Worm (Caenorhabditis elegans) whole organism, young adult: ENCODE data around the gene srxa-18.

Experiments used
- B0019.2 ChIP-seq: fragments of 200-800 bp; sonication (Bioruptor generic); conservative IDR thresholded peaks from 2 replicates; pipeline ENCODE4 v1.3.6; 2022; ENCODE audit warnings: missing genetic modification reagents, missing genetic modification characterization, missing compliant biosample characterization
- B0035.1 ChIP-seq: sonication (generic microtip); optimal IDR thresholded peaks from 2 replicates; lab custom pipeline; 2016; ENCODE audit warnings: missing genetic modification characterization, mild to moderate bottlenecking, missing compliant biosample characterization, missing genotype, missing genetic modification reagents
- D2030.7 ChIP-seq: fragments of 200-800 bp; sonication (Bioruptor generic); IDR thresholded peaks from 2 replicates; pipeline ENCODE4 v1.3.6; 2022; ENCODE audit warnings: missing genetic modification reagents, missing genetic modification characterization, missing compliant biosample characterization
- F39B2.1 ChIP-seq: fragments of 200-800 bp; sonication (Bioruptor generic); IDR thresholded peaks from 2 replicates; pipeline ENCODE4 v1.3.6; 2022; ENCODE audit warnings: missing genetic modification reagents, missing genetic modification characterization, missing compliant biosample characterization
- F49E8.2 ChIP-seq: sonication (generic microtip); optimal IDR thresholded peaks from 3 replicates; lab custom pipeline; 2017; ENCODE audit warnings: missing genetic modification characterization, mild to moderate bottlenecking, missing compliant biosample characterization, antibody characterized with exemption, moderate library complexity; ENCODE audit not compliant: insufficient read depth
- Y53G8AR.9 ChIP-seq: fragments of 200-800 bp; sonication (Bioruptor generic); conservative IDR thresholded peaks from 2 replicates; pipeline ENCODE4 v1.3.6; 2022; ENCODE audit warnings: missing genetic modification reagents, missing genetic modification characterization, missing compliant biosample characterization
- ama-1 ChIP-seq, 3 experiments: fragments of 150-350 bp in 1 of 3; sonication (generic microtip) in 2 of 3; optimal IDR thresholded peaks; 2 replicates each; lab custom pipeline; 2014 to 2018; ENCODE audit warnings: missing biosample characterization in 2 of 3, missing genetic modification characterization in 2 of 3, missing genetic modification reagents in 2 of 3
- aptf-3 ChIP-seq: fragments of 200-800 bp; sonication (Bioruptor generic); IDR thresholded peaks from 2 replicates; pipeline ENCODE4 v1.3.6; 2022; ENCODE audit warnings: missing genetic modification characterization, missing compliant biosample characterization
- attf-6 ChIP-seq: fragments of 200-800 bp; sonication (Bioruptor generic); IDR thresholded peaks from 2 replicates; pipeline ENCODE4 v1.3.6; 2022; ENCODE audit warnings: missing genetic modification reagents, missing genetic modification characterization, missing compliant biosample characterization
- bed-1 ChIP-seq: fragments of 200-800 bp; sonication (Bioruptor generic); IDR thresholded peaks from 2 replicates; pipeline ENCODE4 v1.3.6; 2022; ENCODE audit warnings: missing genetic modification reagents, missing genetic modification characterization, missing compliant biosample characterization
- egrh-3 ChIP-seq: fragments of 200-800 bp; sonication (Bioruptor generic); IDR thresholded peaks from 2 replicates; pipeline ENCODE4 v1.3.6; 2022; ENCODE audit warnings: missing genetic modification reagents, missing genetic modification characterization, missing compliant biosample characterization
- ekl-4 ChIP-seq: fragments of 200-800 bp; sonication (Bioruptor generic); IDR thresholded peaks from 2 replicates; pipeline ENCODE4 v1.3.6; 2022; ENCODE audit warnings: missing genetic modification reagents, missing genetic modification characterization, missing compliant biosample characterization
- him-1 ChIP-seq: sonication (generic microtip); optimal IDR thresholded peaks from 2 replicates; lab custom pipeline; 2016; ENCODE audit warnings: missing genotype, missing genetic modification reagents, missing genetic modification characterization, missing compliant biosample characterization
- hmg-1.2 ChIP-seq: fragments of 200-800 bp; sonication (Bioruptor generic); IDR thresholded peaks from 2 replicates; pipeline ENCODE4 v1.3.6; 2022; ENCODE audit warnings: missing genetic modification reagents, missing genetic modification characterization, missing compliant biosample characterization
- hsf-1 ChIP-seq: fragments of 200-800 bp; sonication (Bioruptor generic); IDR thresholded peaks from 2 replicates; pipeline ENCODE4 v1.3.6; 2022; ENCODE audit warnings: missing genetic modification reagents, missing genetic modification characterization, missing compliant biosample characterization
- let-607 ChIP-seq, 2 experiments: fragments of 200-800 bp in 1 of 2; sonication (Bioruptor generic) in 1 of 2; sonication (generic microtip) in 1 of 2; optimal IDR thresholded peaks; 2 replicates each; lab custom pipeline; 2016 to 2018; ENCODE audit warnings: mild to moderate bottlenecking in 2 of 2, missing compliant biosample characterization in 2 of 2, missing genetic modification characterization in 2 of 2, moderate library complexity in 2 of 2, missing genotype in 1 of 2
- lin-26 ChIP-seq: fragments of 200-800 bp; sonication (Bioruptor generic); IDR thresholded peaks from 2 replicates; pipeline ENCODE4 v1.3.6; 2022; ENCODE audit warnings: missing genetic modification reagents, missing genetic modification characterization, missing compliant biosample characterization
- lin-35 ChIP-seq, 3 experiments: fragments of 150-350 bp in 2 of 3; sonication (generic microtip) in 1 of 3; optimal IDR thresholded peaks; 2 replicates each; lab custom pipeline; 2014 to 2018; ENCODE audit warnings: missing biosample characterization in 3 of 3, missing genetic modification characterization in 3 of 3, missing genetic modification reagents in 3 of 3
- lin-40 ChIP-seq: sonication (generic microtip); optimal IDR thresholded peaks from 2 replicates; lab custom pipeline; 2016; ENCODE audit warnings: missing genetic modification characterization, mild to moderate bottlenecking, missing compliant biosample characterization, missing genotype, missing genetic modification reagents
- madf-3 ChIP-seq: fragments of 200-800 bp; sonication (Bioruptor generic); IDR thresholded peaks from 2 replicates; pipeline ENCODE4 v1.3.6; 2022; ENCODE audit warnings: missing genetic modification reagents, missing genetic modification characterization, missing compliant biosample characterization
- madf-6 ChIP-seq: fragments of 200-800 bp; sonication (Bioruptor generic); IDR thresholded peaks from 2 replicates; pipeline ENCODE4 v1.3.6; 2022; ENCODE audit warnings: missing genetic modification reagents, missing genetic modification characterization, missing compliant biosample characterization
- madf-8 ChIP-seq: fragments of 200-800 bp; sonication (Bioruptor generic); conservative IDR thresholded peaks from 2 replicates; pipeline ENCODE4 v1.3.6; 2022; ENCODE audit warnings: missing genetic modification reagents, missing genetic modification characterization, missing compliant biosample characterization
- mcd-1 ChIP-seq: fragments of 200-800 bp; sonication (Bioruptor generic); IDR thresholded peaks from 2 replicates; pipeline ENCODE4 v1.3.6; 2022; ENCODE audit warnings: missing genetic modification reagents, missing genetic modification characterization, missing compliant biosample characterization
- mel-28 ChIP-seq: sonication (generic microtip); optimal IDR thresholded peaks from 2 replicates; lab custom pipeline; 2016; ENCODE audit warnings: borderline replicate concordance, mild to moderate bottlenecking, missing genetic modification characterization, missing compliant biosample characterization
- nhr-120 ChIP-seq: fragments of 200-800 bp; sonication (Bioruptor generic); IDR thresholded peaks from 2 replicates; pipeline ENCODE4 v1.3.6; 2022; ENCODE audit warnings: missing genetic modification characterization, missing compliant biosample characterization
- nhr-90 ChIP-seq: sonication (generic microtip); optimal IDR thresholded peaks from 2 replicates; lab custom pipeline; 2016; ENCODE audit warnings: missing genotype, mild to moderate bottlenecking, missing genetic modification characterization, missing compliant biosample characterization
- pbrm-1 ChIP-seq: fragments of 200-800 bp; sonication (Bioruptor generic); IDR thresholded peaks from 2 replicates; pipeline ENCODE4 v1.3.6; 2022; ENCODE audit warnings: missing genetic modification reagents, missing genetic modification characterization, missing compliant biosample characterization
- rcor-1 ChIP-seq: fragments of 200-800 bp; sonication (Bioruptor generic); IDR thresholded peaks from 2 replicates; pipeline ENCODE4 v1.3.6; 2022; ENCODE audit warnings: missing genetic modification reagents, missing genetic modification characterization, missing compliant biosample characterization
- snpc-4 ChIP-seq, 5 experiments: fragments of 150-350 bp in 1 of 5; sonication (generic microtip) in 4 of 5; optimal IDR thresholded peaks; 2 replicates each; lab custom pipeline; 2014 to 2018; ENCODE audit warnings: missing genetic modification characterization in 5 of 5, missing biosample characterization in 3 of 5, antibody characterized with exemption in 2 of 5, mild to moderate bottlenecking in 2 of 5, missing compliant biosample characterization in 2 of 5, missing genotype in 2 of 5, moderate library complexity in 2 of 5, missing genetic modification reagents in 1 of 5
- tlf-1 ChIP-seq: fragments of 200-800 bp; sonication (Bioruptor generic); optimal IDR thresholded peaks from 2 replicates; lab custom pipeline; 2018; ENCODE audit warnings: mild to moderate bottlenecking, missing genetic modification characterization, missing compliant biosample characterization
- ztf-6 ChIP-seq: fragments of 200-800 bp; sonication (Bioruptor generic); IDR thresholded peaks from 2 replicates; pipeline ENCODE4 v1.3.6; 2022; ENCODE audit warnings: missing genetic modification reagents, missing genetic modification characterization, missing compliant biosample characterization

srxa-18 gene

ce11 chrV:10145653-10146052 lies 24.9 kb upstream of the srxa-18 start, which contains the start of gene C51E3.9:
C51E3.9 (plus strand) TSS chrV:10145953.
- TF ChIP-seq F49E8.2 (tag; lab: Kevin White, UChicago), result no peak
- no peak for TF ChIP-seq let-607 (tag; optimal IDR thresholded peaks at IDR 0.05; lab: Kevin White, UChicago)
- TF ChIP-seq B0019.2 (GFP tag; lab: Robert Waterston, UW), result no peak
- no peak for TF ChIP-seq him-1 (tag; lab: Kevin White, UChicago)
- TF ChIP-seq nhr-90 (tag; lab: Kevin White, UChicago), result no peak
- TF ChIP-seq lin-35 (GFP tag; optimal IDR thresholded peaks at IDR 0.05; lab: Kevin White, UChicago), result no peak
- TF ChIP-seq bed-1 (GFP tag; lab: Robert Waterston, UW), result no peak
- TF ChIP-seq ama-1 (optimal IDR thresholded peaks at IDR 0.05; lab: Kevin White, UChicago), result no peak
- no peak for TF ChIP-seq ama-1 (GFP tag; optimal IDR thresholded peaks at IDR 0.05; lab: Kevin White, UChicago)
- no peak for TF ChIP-seq mel-28 (tag; lab: Kevin White, UChicago)
- no peak for TF ChIP-seq tlf-1 (GFP tag; lab: Kevin White, UChicago)
- no peak for TF ChIP-seq lin-40 (tag; lab: Kevin White, UChicago)
- no peak for TF ChIP-seq madf-8 (GFP tag; lab: Robert Waterston, UW)
- TF ChIP-seq aptf-3 (GFP tag; lab: Robert Waterston, UW), result no peak
- TF ChIP-seq ztf-6 (GFP tag; lab: Robert Waterston, UW), result no peak
- no peak for TF ChIP-seq B0035.1 (tag; lab: Kevin White, UChicago)
- no peak for TF ChIP-seq hmg-1.2
- no peak for TF ChIP-seq nhr-120
- TF ChIP-seq, all 124 proteins: peak for 0

- TF ChIP-seq hsf-1 (GFP tag; lab: Robert Waterston, UW), result peak; percentile 41; the same call in 1 of the 2 replicates
- TF ChIP-seq attf-6 (GFP tag; lab: Robert Waterston, UW), result peak; percentile 71
- TF ChIP-seq ekl-4 (GFP tag; lab: Robert Waterston, UW), result 0 out of 2 replicates have a peak, but pooled peaks have one; percentile 59
- TF ChIP-seq F39B2.1, result 0 out of 2 replicates have a peak, but pooled peaks have one; percentile 37
- TF ChIP-seq egrh-3 (GFP tag; lab: Robert Waterston, UW), result peak; percentile 99
- peak; percentile 88 for TF ChIP-seq madf-3 (GFP tag; lab: Robert Waterston, UW)
- peak; percentile 92 for TF ChIP-seq pbrm-1
- peak; percentile 63 for TF ChIP-seq rcor-1 (GFP tag; lab: Robert Waterston, UW)
- peak; percentile 99 for TF ChIP-seq lin-26 (GFP tag; lab: Robert Waterston, UW)
- TF ChIP-seq mcd-1 (GFP tag; lab: Robert Waterston, UW), result 0 out of 2 replicates have a peak, but pooled peaks have one; percentile 33
- TF ChIP-seq madf-6 (GFP tag; lab: Robert Waterston, UW), result peak; percentile 55; the same call in 1 of the 2 replicates
- 0 out of 2 replicates have a peak, but pooled peaks have one; percentile 38 for TF ChIP-seq Y53G8AR.9 (GFP tag; lab: Robert Waterston, UW)
- peak; percentile 51 for TF ChIP-seq D2030.7 (GFP tag; lab: Robert Waterston, UW)
These were observed 17.8 kb upstream of the srxa-18 start for ce11 chrV:10138582-10138981.

ce11 chrV:10136644-10137043 lies 15.8 kb upstream of the srxa-18 start:
- peak; percentile 99 for TF ChIP-seq egrh-3 (GFP tag; lab: Robert Waterston, UW)
- TF ChIP-seq, all 124 proteins: peak for 1; not testable (repeated sequence) for 123

ce11 chrV:10134077-10134693 lies 13.4 kb upstream of the srxa-18 start, which contains the start of the genes C08B6.18, wdr-20 and C08B6.8:
C08B6.18 (minus strand) TSS chrV:10134127.
wdr-20 (minus strand) TSS chrV:10134158.
C08B6.8 (plus strand) TSS chrV:10134643.
- TF ChIP-seq him-1 (tag; lab: Kevin White, UChicago) (no peak), madf-3 (GFP tag; lab: Robert Waterston, UW) (peak; percentile 89), snpc-4 (GFP tag; optimal IDR thresholded peaks at IDR 0.05; lab: Kevin White, UChicago) (no peak), snpc-4 (tag; optimal IDR thresholded peaks at IDR 0.05; lab: Kevin White, UChicago) (peak in 1 of 4 experiments; percentile 35)
- TF ChIP-seq, all 124 proteins: peak for 2
